Worm (Caenorhabditis elegans) whole organism, mixed stage, embryonic: Measurements from ENCODE around the gene B0303.16.

Experiments used
- elt-1 ChIP-seq: sonication (generic microtip); optimal IDR thresholded peaks from 2 replicates; lab custom pipeline; 2017; ENCODE audit warnings: missing genetic modification characterization, mild to moderate bottlenecking, missing compliant biosample characterization, antibody characterized with exemption, moderate library complexity, borderline replicate concordance; ENCODE audit not compliant: insufficient read depth
- nhr-2 ChIP-seq: fragments of 150-350 bp; optimal IDR thresholded peaks from 2 replicates; lab custom pipeline; 2014; ENCODE audit warnings: missing biosample characterization, missing genetic modification characterization
- nhr-237 ChIP-seq: fragments of 150-350 bp; optimal IDR thresholded peaks from 2 replicates; lab custom pipeline; 2014; ENCODE audit warnings: missing biosample characterization, missing genetic modification characterization
- nhr-28 ChIP-seq: fragments of 150-350 bp; optimal IDR thresholded peaks from 2 replicates; lab custom pipeline; 2014; ENCODE audit warnings: missing biosample characterization, missing genetic modification characterization
- snpc-4 ChIP-seq: fragments of 150-350 bp; optimal IDR thresholded peaks from 2 replicates; lab custom pipeline; 2014; ENCODE audit warnings: missing biosample characterization, missing genetic modification characterization
- ztf-11 ChIP-seq: fragments of 150-350 bp; optimal IDR thresholded peaks from 2 replicates; lab custom pipeline; 2014; ENCODE audit warnings: missing biosample characterization, missing genetic modification characterization

ce11 chrIII:8745214-8745613 is 40.3 kb downstream of the B0303.16 start:
- TF ChIP-seq ztf-11 (tag; lab: Kevin White, UChicago) (no peak), snpc-4 (tag; lab: Kevin White, UChicago) (no peak), elt-1 (tag; lab: Kevin White, UChicago) (no peak), nhr-237 (tag; lab: Kevin White, UChicago) (no peak), nhr-2 (tag; lab: Kevin White, UChicago) (no peak), nhr-28 (no peak)
